Worm (Caenorhabditis elegans) whole organism, L4/young adult: ENCODE measurements around the gene C52A10.3.

Source experiments
- W03F9.2 ChIP-seq: fragments of 150-350 bp; optimal IDR thresholded peaks from 2 replicates; lab custom pipeline; 2014; ENCODE audit warnings: missing biosample characterization, missing genetic modification characterization
- dao-5 ChIP-seq: sonication (generic microtip); optimal IDR thresholded peaks from 2 replicates; lab custom pipeline; 2016; ENCODE audit warnings: missing genotype, missing genetic modification characterization, moderate library complexity, missing compliant biosample characterization
- him-1 ChIP-seq: sonication (generic microtip); optimal IDR thresholded peaks from 2 replicates; lab custom pipeline; 2016; ENCODE audit warnings: missing genotype, missing genetic modification reagents, missing genetic modification characterization, missing compliant biosample characterization

DNA sequence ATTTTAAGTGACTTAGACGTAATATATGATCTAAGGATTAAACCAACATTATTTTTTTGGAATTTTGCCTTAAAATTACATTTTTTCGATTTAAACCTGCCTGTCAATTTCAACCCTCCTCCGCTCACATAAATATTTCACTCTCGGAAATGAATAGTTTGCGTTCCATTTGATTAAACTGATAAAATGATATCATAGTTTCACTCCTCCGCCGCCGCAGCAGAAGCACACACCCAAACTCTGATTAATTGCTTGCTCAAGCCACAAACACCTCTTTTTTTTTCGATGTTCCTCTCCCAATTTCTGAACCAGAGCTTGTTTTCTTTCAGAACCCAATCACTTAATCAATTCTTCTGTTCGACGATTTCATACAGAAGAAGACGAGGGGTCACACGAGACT, 16.3 kb downstream of the C52A10.3 start, which contains the start of gene Y49G5B.1:
- no peak for TF ChIP-seq him-1 (tag; lab: Kevin White, UChicago)
- TF ChIP-seq W03F9.2 (tag; lab: Kevin White, UChicago) = no peak
- TF ChIP-seq dao-5 (tag; lab: Kevin White, UChicago) = no peak
